Fruit fly (Drosophila melanogaster): ENCODE results near the gene CG3638.

DNA sequence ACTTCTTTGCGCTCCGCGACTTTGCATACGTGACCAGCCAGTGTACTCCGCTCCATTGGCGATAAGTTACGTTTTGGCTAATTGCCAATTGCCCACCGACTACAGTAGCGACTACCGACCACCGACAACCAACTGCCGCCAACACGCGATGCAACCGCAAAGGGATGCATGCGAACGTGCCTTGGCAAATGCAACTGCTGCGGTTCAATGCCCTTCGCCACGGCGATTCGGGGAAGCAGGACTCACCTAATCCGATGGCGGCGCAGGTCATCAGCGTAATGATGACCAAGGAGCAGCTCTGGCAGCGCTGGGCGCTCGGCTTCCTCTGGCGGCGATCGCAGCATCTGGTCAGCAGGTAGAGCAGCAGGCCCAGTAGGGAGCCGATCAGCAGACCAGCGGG is 10.6 kb downstream of the CG3638 start:
- no peak for TF ChIP-seq pan (optimal IDR thresholded peaks at IDR 0.05)
- no peak for TF ChIP-seq psq (optimal IDR thresholded peaks at IDR 0.05)
- no peak for TF ChIP-seq usp (GFP tag; optimal IDR thresholded peaks at IDR 0.05)
